Fruit fly (Drosophila melanogaster): ENCODE data around the gene CG31805.

DNA sequence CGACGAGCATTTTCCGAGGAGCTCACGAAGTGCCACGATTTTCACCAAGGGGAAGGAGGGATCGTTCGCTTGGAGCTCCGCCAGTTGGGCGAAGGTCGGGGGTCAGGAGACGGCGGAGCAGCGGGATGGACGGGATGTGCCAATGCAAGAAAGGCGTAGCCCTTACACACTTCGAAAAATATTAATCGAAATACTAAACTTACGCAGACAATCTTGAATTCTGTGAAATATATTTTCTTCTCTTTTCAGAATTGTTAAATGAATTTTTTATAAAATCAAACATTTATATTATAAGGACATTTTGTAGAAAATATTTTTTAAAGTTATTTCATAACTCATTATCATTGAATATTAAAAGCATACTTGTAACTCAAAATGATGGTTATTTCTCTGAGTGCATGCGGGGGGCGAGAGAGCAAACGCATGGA is 31.4 kb downstream of the CG31805 start:
- peak; percentile 51 for TF ChIP-seq CG10631 (GFP tag; optimal IDR thresholded peaks at IDR 0.05)
- no peak for TF ChIP-seq Sox15 (GFP tag; optimal IDR thresholded peaks at IDR 0.05)
- TF ChIP-seq CG6276 (GFP tag; optimal IDR thresholded peaks at IDR 0.05) = peak; percentile 28
- TF ChIP-seq CG6163 (GFP tag; IDR thresholded peaks at IDR 0.05) = no peak
- TF ChIP-seq Sox102F (GFP tag; optimal IDR thresholded peaks at IDR 0.05) = no peak
